Worm (Caenorhabditis elegans): ENCODE results near the gene R13A5.15.

DNA sequence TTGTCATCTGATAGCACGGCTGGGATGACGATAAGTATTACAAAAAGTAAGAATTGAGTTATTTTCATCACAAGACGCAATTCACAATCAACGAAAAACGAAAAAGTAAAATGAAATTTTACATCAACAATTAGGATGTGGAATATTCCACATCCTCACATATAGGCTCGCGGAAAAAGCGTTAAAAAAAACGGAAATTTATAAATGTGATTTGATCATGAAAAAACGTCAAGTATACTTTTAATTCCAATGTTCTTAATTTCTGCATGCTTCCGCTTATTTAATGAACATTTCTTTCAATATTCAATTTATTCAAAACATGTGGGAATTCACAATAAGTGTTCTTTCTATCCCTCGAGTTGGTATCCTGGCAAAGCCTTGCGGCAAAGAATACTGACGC, 20.1 kb upstream of the R13A5.15 start, which contains the start of gene T04A6.3:
- TF ChIP-seq pes-1 (GFP tag; IDR thresholded peaks at IDR 0.05) (no peak), tbx-11 (GFP tag; IDR thresholded peaks at IDR 0.05) (no peak), flt-1 (GFP tag; IDR thresholded peaks at IDR 0.05) (no peak), hnd-1 (tag; optimal IDR thresholded peaks at IDR 0.05) (no peak), ama-1 (optimal IDR thresholded peaks at IDR 0.05) (no peak), F13C5.2 (tag; optimal IDR thresholded peaks at IDR 0.05) (no peak), ceh-13 (GFP tag; optimal IDR thresholded peaks at IDR 0.05) (no peak), sea-1 (GFP tag; conservative IDR thresholded peaks at IDR 0.05) (no peak), scrt-1 (GFP tag; IDR thresholded peaks at IDR 0.05) (no peak), tra-4 (tag; optimal IDR thresholded peaks at IDR 0.05) (no peak), ceh-36 (tag; optimal IDR thresholded peaks at IDR 0.05) (no peak), aly-1 (tag; optimal IDR thresholded peaks at IDR 0.05) (no peak)
